Fruit fly (Drosophila melanogaster) whole organism, embryonic: ENCODE results near the gene Ucp4A.
A peak's percentile ranks its signal among the peaks of the same experiment; 100 is the strongest.

Source experiments
- Abd-B ChIP-seq: fragments of 200-800 bp; sonication (Bioruptor generic); optimal IDR thresholded peaks from 2 replicates; lab custom pipeline; 2018; ENCODE audit warnings: missing biosample characterization, mild to moderate bottlenecking, missing genetic modification characterization, moderate library complexity
- Bdp1 ChIP-seq: fragments of 200-800 bp; sonication (Bioruptor generic); optimal IDR thresholded peaks from 3 replicates; lab custom pipeline; 2016; ENCODE audit warnings: missing biosample characterization, missing genetic modification characterization
- CG11398 ChIP-seq: fragments of 200-800 bp; sonication (Bioruptor generic); optimal IDR thresholded peaks from 2 replicates; lab custom pipeline; 2016; ENCODE audit warnings: missing biosample characterization, missing genetic modification characterization
- CG12071 ChIP-seq: fragments of 200-800 bp; sonication (Bioruptor generic); optimal IDR thresholded peaks from 3 replicates; lab custom pipeline; 2018; ENCODE audit warnings: missing biosample characterization, mild to moderate bottlenecking, missing genetic modification characterization
- CG12299 ChIP-seq: fragments of 200-800 bp; sonication (Bioruptor generic); optimal IDR thresholded peaks from 2 replicates; lab custom pipeline; 2018; ENCODE audit warnings: missing biosample characterization, mild to moderate bottlenecking, missing genetic modification characterization
- CG13123 ChIP-seq: fragments of 200-800 bp; sonication (Bioruptor generic); optimal IDR thresholded peaks from 2 replicates; lab custom pipeline; 2016; ENCODE audit warnings: missing biosample characterization, missing genetic modification characterization
- CG13296 ChIP-seq: fragments of 200-800 bp; sonication (Bioruptor generic); optimal IDR thresholded peaks from 3 replicates; lab custom pipeline; 2018; ENCODE audit warnings: missing biosample characterization, mild to moderate bottlenecking, missing genetic modification characterization
- CG14441 ChIP-seq: fragments of 200-800 bp; sonication (Bioruptor generic); IDR thresholded peaks from 2 replicates; pipeline ENCODE4 v1.3.6; 2022; ENCODE audit warnings: missing biosample characterization, missing genetic modification characterization
- CG14710 ChIP-seq: fragments of 200-800 bp; sonication (Bioruptor generic); optimal IDR thresholded peaks from 3 replicates; lab custom pipeline; 2019; ENCODE audit warnings: missing biosample characterization, mild to moderate bottlenecking, missing genetic modification characterization, moderate library complexity
- CG1602 ChIP-seq: fragments of 200-800 bp; sonication (Bioruptor generic); optimal IDR thresholded peaks from 3 replicates; lab custom pipeline; 2016; ENCODE audit warnings: missing biosample characterization, missing genetic modification characterization
- CG16779 ChIP-seq: fragments of 200-800 bp; sonication (Bioruptor generic); IDR thresholded peaks from 2 replicates; pipeline ENCODE4 v1.3.6; 2022; ENCODE audit warnings: missing biosample characterization, missing genetic modification characterization
- CG16813 ChIP-seq: fragments of 200-800 bp; sonication (Bioruptor generic); IDR thresholded peaks from 3 replicates; pipeline ENCODE4 v1.3.6; 2022; ENCODE audit warnings: missing biosample characterization, missing genetic modification characterization; ENCODE audit not compliant: partially characterized antibody
- CG18619 ChIP-seq: fragments of 200-800 bp; sonication (Bioruptor generic); optimal IDR thresholded peaks from 3 replicates; lab custom pipeline; 2017; ENCODE audit warnings: missing biosample characterization, mild to moderate bottlenecking, missing genetic modification characterization
- CG30431 ChIP-seq: fragments of 200-800 bp; sonication (Bioruptor generic); optimal IDR thresholded peaks from 2 replicates; lab custom pipeline; 2017; ENCODE audit warnings: missing biosample characterization, missing genetic modification characterization
- CG31224 ChIP-seq: fragments of 200-800 bp; sonication (Bioruptor generic); IDR thresholded peaks from 2 replicates; pipeline ENCODE4 v1.3.6; 2022; ENCODE audit warnings: missing biosample characterization, missing genetic modification characterization
- CG33557 ChIP-seq: fragments of 200-800 bp; sonication (Bioruptor generic); optimal IDR thresholded peaks from 2 replicates; lab custom pipeline; 2019; ENCODE audit warnings: missing biosample characterization, mild to moderate bottlenecking, missing genetic modification characterization, moderate library complexity
- CG34376 ChIP-seq: fragments of 200-800 bp; sonication (Bioruptor generic); optimal IDR thresholded peaks from 2 replicates; lab custom pipeline; 2018; ENCODE audit warnings: missing biosample characterization, mild to moderate bottlenecking, missing genetic modification characterization
- CG4820 ChIP-seq: fragments of 200-800 bp; sonication (Bioruptor generic); optimal IDR thresholded peaks from 3 replicates; lab custom pipeline; 2016; ENCODE audit warnings: missing biosample characterization, missing genetic modification characterization
- CG4854 ChIP-seq: fragments of 200-800 bp; sonication (Bioruptor generic); optimal IDR thresholded peaks from 2 replicates; lab custom pipeline; 2016; ENCODE audit warnings: missing biosample characterization, missing genetic modification characterization, inconsistent platforms
- CG6683 ChIP-seq: fragments of 200-800 bp; sonication (Bioruptor generic); optimal IDR thresholded peaks from 2 replicates; lab custom pipeline; 2017; ENCODE audit warnings: missing biosample characterization, mild to moderate bottlenecking, missing genetic modification characterization, missing genetic modification reagents
- CG8281 ChIP-seq: fragments of 200-800 bp; sonication (Bioruptor generic); optimal IDR thresholded peaks from 2 replicates; lab custom pipeline; 2018; ENCODE audit warnings: missing biosample characterization, mild to moderate bottlenecking, missing genetic modification characterization, moderate library complexity
- CG9609 ChIP-seq: fragments of 200-800 bp; sonication (Bioruptor generic); optimal IDR thresholded peaks from 3 replicates; lab custom pipeline; 2016; ENCODE audit warnings: missing biosample characterization, missing genetic modification characterization
- CG9876 ChIP-seq: fragments of 200-800 bp; sonication (Bioruptor generic); optimal IDR thresholded peaks from 2 replicates; lab custom pipeline; 2016; ENCODE audit warnings: missing biosample characterization, missing genetic modification characterization
- Camta ChIP-seq: fragments of 200-800 bp; sonication (Bioruptor generic); optimal IDR thresholded peaks from 2 replicates; lab custom pipeline; 2016; ENCODE audit warnings: missing biosample characterization, missing genetic modification characterization
- Dip2 ChIP-seq: fragments of 200-800 bp; sonication (Bioruptor generic); IDR thresholded peaks from 2 replicates; pipeline ENCODE4 v1.3.6; 2022; ENCODE audit warnings: missing biosample characterization, missing genetic modification characterization
- Dp ChIP-seq: fragments of 200-800 bp; sonication (Bioruptor generic); optimal IDR thresholded peaks from 2 replicates; lab custom pipeline; 2018; ENCODE audit warnings: missing biosample characterization, mild to moderate bottlenecking, missing genetic modification characterization, moderate library complexity
- Dref ChIP-seq: fragments of 200-800 bp; sonication (Bioruptor generic); IDR thresholded peaks from 2 replicates; pipeline ENCODE4 v1.3.6; 2022; ENCODE audit warnings: missing biosample characterization, missing genetic modification characterization
- Gsc ChIP-seq: fragments of 200-800 bp; sonication (Bioruptor generic); IDR thresholded peaks from 2 replicates; pipeline ENCODE4 v1.3.6; 2022; ENCODE audit warnings: missing biosample characterization, missing genetic modification characterization
- Hmr ChIP-seq: fragments of 200-800 bp; sonication (Bioruptor generic); optimal IDR thresholded peaks from 3 replicates; lab custom pipeline; 2017; ENCODE audit warnings: mild to moderate bottlenecking, missing biosample characterization, missing genetic modification reagents, missing genetic modification characterization
- Lpt ChIP-seq: fragments of >200 bp; optimal IDR thresholded peaks from 2 replicates; lab custom pipeline; 2018; ENCODE audit warnings: missing biosample characterization, missing genetic modification characterization
- Mrtf ChIP-seq: fragments of 200-800 bp; sonication (Bioruptor generic); IDR thresholded peaks from 3 replicates; pipeline ENCODE4 v1.3.6; 2022; ENCODE audit warnings: missing biosample characterization, missing genetic modification characterization
- NK7.1 ChIP-seq: fragments of 200-800 bp; sonication (Bioruptor generic); optimal IDR thresholded peaks from 3 replicates; lab custom pipeline; 2016; ENCODE audit warnings: missing biosample characterization, missing genetic modification characterization
- Neu2 ChIP-seq: fragments of 200-800 bp; sonication (Bioruptor generic); optimal IDR thresholded peaks from 3 replicates; lab custom pipeline; 2016; ENCODE audit warnings: missing biosample characterization, missing genetic modification characterization, borderline replicate concordance
- Ptx1 ChIP-seq: fragments of 200-800 bp; sonication (Bioruptor generic); IDR thresholded peaks from 2 replicates; pipeline ENCODE4 v1.3.6; 2022; ENCODE audit warnings: missing biosample characterization, missing genetic modification characterization
- Sox100B ChIP-seq: fragments of 200-800 bp; sonication (Bioruptor generic); optimal IDR thresholded peaks from 3 replicates; lab custom pipeline; 2018; ENCODE audit warnings: missing biosample characterization, mild to moderate bottlenecking, missing genetic modification characterization
- Vsx1 ChIP-seq: fragments of 200-800 bp; sonication (Bioruptor generic); optimal IDR thresholded peaks from 2 replicates; lab custom pipeline; 2017; ENCODE audit warnings: missing biosample characterization, mild to moderate bottlenecking, missing genetic modification characterization, missing genetic modification reagents
- aop ChIP-seq: fragments of 200-800 bp; sonication (Bioruptor generic); IDR thresholded peaks from 2 replicates; pipeline ENCODE4 v1.3.6; 2022; ENCODE audit warnings: missing biosample characterization, missing genetic modification characterization
- ash1 ChIP-seq: fragments of 200-800 bp; sonication (Bioruptor generic); optimal IDR thresholded peaks from 2 replicates; lab custom pipeline; 2018; ENCODE audit warnings: missing biosample characterization, mild to moderate bottlenecking, missing genetic modification characterization
- bcd ChIP-seq: fragments of 200-800 bp; sonication (Bioruptor generic); optimal IDR thresholded peaks from 2 replicates; lab custom pipeline; 2017; ENCODE audit warnings: missing biosample characterization, mild to moderate bottlenecking, missing genetic modification characterization
- cg ChIP-seq: fragments of 200-800 bp; sonication (Bioruptor generic); optimal IDR thresholded peaks from 3 replicates; lab custom pipeline; 2019; ENCODE audit warnings: missing biosample characterization, mild to moderate bottlenecking, missing genetic modification characterization, moderate library complexity
- dan ChIP-seq: fragments of 200-800 bp; sonication (Bioruptor generic); IDR thresholded peaks from 2 replicates; pipeline ENCODE4 v1.3.6; 2022; ENCODE audit warnings: missing biosample characterization, missing genetic modification characterization
- danr ChIP-seq: fragments of 200-800 bp; sonication (Bioruptor generic); IDR thresholded peaks from 2 replicates; pipeline ENCODE4 v1.3.6; 2022; ENCODE audit warnings: missing biosample characterization, missing genetic modification characterization
- dpn ChIP-seq, 2 experiments: fragments of 200-800 bp; sonication (Bioruptor generic); optimal IDR thresholded peaks; 3 replicates each; lab custom pipeline; 2016; ENCODE audit warnings: missing biosample characterization in 2 of 2, missing genetic modification characterization in 2 of 2
- fd102C ChIP-seq: fragments of 200-800 bp; sonication (Bioruptor generic); optimal IDR thresholded peaks from 2 replicates; lab custom pipeline; 2018; ENCODE audit warnings: missing biosample characterization, mild to moderate bottlenecking, missing genetic modification characterization, moderate library complexity
- gcm2 ChIP-seq: fragments of 200-800 bp; sonication (Bioruptor generic); optimal IDR thresholded peaks from 2 replicates; lab custom pipeline; 2016; ENCODE audit warnings: missing biosample characterization, missing genetic modification characterization
- gem ChIP-seq: fragments of 200-800 bp; sonication (Bioruptor generic); optimal IDR thresholded peaks from 2 replicates; lab custom pipeline; 2019; ENCODE audit warnings: missing biosample characterization, mild to moderate bottlenecking, missing genetic modification characterization, moderate library complexity
- gfzf ChIP-seq: fragments of 200-800 bp; sonication (Bioruptor generic); optimal IDR thresholded peaks from 2 replicates; lab custom pipeline; 2016; ENCODE audit warnings: missing biosample characterization, mild to moderate bottlenecking, missing genetic modification characterization, moderate library complexity
- ham ChIP-seq: fragments of 200-800 bp; sonication (Bioruptor generic); IDR thresholded peaks from 2 replicates; pipeline ENCODE4 v1.3.6; 2022; ENCODE audit warnings: missing biosample characterization, missing genetic modification characterization
- otp ChIP-seq: fragments of 200-800 bp; sonication (Bioruptor generic); IDR thresholded peaks from 3 replicates; pipeline ENCODE4, ENCODE4 v1.3.6; 2022; ENCODE audit warnings: missing biosample characterization, missing genetic modification characterization
- p53 ChIP-seq: fragments of 200-800 bp; sonication (Bioruptor generic); optimal IDR thresholded peaks from 2 replicates; lab custom pipeline; 2016; ENCODE audit warnings: missing biosample characterization, missing genetic modification characterization
- pita ChIP-seq: fragments of 200-800 bp; sonication (Bioruptor generic); optimal IDR thresholded peaks from 2 replicates; lab custom pipeline; 2017; ENCODE audit warnings: missing biosample characterization, mild to moderate bottlenecking, missing genetic modification characterization
- ranshi ChIP-seq: fragments of 200-800 bp; sonication (Bioruptor generic); IDR thresholded peaks from 2 replicates; pipeline ENCODE4 v1.3.6; 2022; ENCODE audit warnings: missing biosample characterization, missing genetic modification characterization

Ucp4A gene

DNA sequence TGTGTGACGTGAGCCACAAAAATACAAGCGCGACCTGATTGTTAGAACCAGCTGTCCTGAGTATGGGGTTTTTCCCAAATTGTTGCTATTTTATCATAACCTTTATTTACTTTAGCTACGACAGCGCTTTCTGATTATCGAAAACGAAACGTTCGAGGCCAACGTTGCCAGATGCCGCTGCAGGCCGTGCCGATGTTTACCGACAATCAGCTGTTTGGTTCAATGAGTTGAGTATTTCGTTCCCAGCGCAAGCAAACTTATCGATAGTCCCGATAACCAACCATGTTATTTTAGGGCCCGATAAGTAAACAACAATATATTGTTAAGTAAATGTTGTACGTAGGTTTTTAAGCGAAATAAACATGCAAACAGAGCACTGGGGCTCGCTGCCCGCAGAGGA is 5.4 kb downstream of the Ucp4A start, which contains the start of the genes CG15814 and Spt7 (continued):
- TF ChIP-seq danr (GFP tag; lab: Robert Waterston, UW) (no peak), ash1 (GFP tag; lab: Kevin White, UChicago) (no peak), CG16813 (GFP tag; lab: Robert Waterston, UW) (peak; percentile 84), gfzf (GFP tag; lab: Kevin White, UChicago) (peak; percentile 26), Gsc (GFP tag; lab: Robert Waterston, UW) (no peak), CG13123 (GFP tag; lab: Kevin White, UChicago) (peak; percentile 27), CG18619 (no peak), CG8281 (tag; lab: Kevin White, UChicago) (no peak), CG9876 (GFP tag; lab: Kevin White, UChicago) (no peak), CG31224 (no peak), bcd (GFP tag; lab: Kevin White, UChicago) (peak; percentile 35), aop (no peak), dan (GFP tag; lab: Robert Waterston, UW) (no peak), CG1602 (GFP tag; lab: Kevin White, UChicago) (no peak), ham (GFP tag; lab: Robert Waterston, UW) (no peak), Dip2 (GFP tag; lab: Robert Waterston, UW) (no peak), CG9609 (no peak), pita (no peak), Hmr (GFP tag; lab: Kevin White, UChicago) (no peak), gcm2 (GFP tag; lab: Kevin White, UChicago) (no peak), Neu2 (GFP tag; lab: Kevin White, UChicago) (no peak), CG12071 (GFP tag; lab: Kevin White, UChicago) (no peak), cg (GFP tag; lab: Kevin White, UChicago) (peak; percentile 55), CG6683 (GFP tag; lab: Kevin White, UChicago) (peak; percentile 31), dpn (GFP tag; optimal IDR thresholded peaks at IDR 0.05; lab: Kevin White, UChicago) (peak; percentile 11 to 32), otp (GFP tag; lab: Robert Waterston, UW) (no peak), Ptx1 (GFP tag; lab: Robert Waterston, UW) (no peak), p53 (GFP tag; lab: Kevin White, UChicago) (no peak), CG4854 (GFP tag; lab: Kevin White, UChicago) (no peak), CG33557 (GFP tag; lab: Kevin White, UChicago) (peak; percentile 30), CG30431 (no peak), Dref (GFP tag; lab: Robert Waterston, UW) (peak; percentile 85), CG14710 (tag; lab: Kevin White, UChicago) (peak; percentile 70), CG16779 (GFP tag; lab: Robert Waterston, UW) (no peak), Vsx1 (GFP tag; lab: Kevin White, UChicago) (no peak), ranshi (GFP tag; lab: Robert Waterston, UW) (peak; percentile 44; the same call in 1 of the 2 replicates), Mrtf (GFP tag; lab: Robert Waterston, UW) (no peak), gem (tag; lab: Kevin White, UChicago) (no peak), CG34376 (GFP tag; lab: Kevin White, UChicago) (peak; percentile 73), CG12299 (tag; lab: Kevin White, UChicago) (peak; percentile 4), CG11398 (no peak), fd102C (GFP tag; lab: Kevin White, UChicago) (no peak), Abd-B (GFP tag; lab: Kevin White, UChicago) (peak; percentile 24), CG14441 (peak; percentile 6; the same call in 1 of the 2 replicates), Bdp1 (GFP tag; lab: Kevin White, UChicago) (no peak), Sox100B (GFP tag; lab: Kevin White, UChicago) (no peak), NK7.1 (GFP tag; lab: Kevin White, UChicago) (no peak), Dp (GFP tag; lab: Kevin White, UChicago) (peak; percentile 54), CG13296 (GFP tag; lab: Kevin White, UChicago) (peak; percentile 48), Lpt (GFP tag; lab: Kevin White, UChicago) (no peak), Camta (GFP tag; lab: Kevin White, UChicago) (peak; percentile 49), CG4820 (no peak)
